Worm (Caenorhabditis elegans) whole organism, late embryonic: Measurements from ENCODE around the gene T24C4.10.

Experiments
- C08G9.2 ChIP-seq: sonication (generic microtip); optimal IDR thresholded peaks from 2 replicates; lab custom pipeline; 2016; ENCODE audit warnings: mild to moderate bottlenecking, missing genetic modification characterization, moderate library complexity, missing compliant biosample characterization
- T23F11.4 ChIP-seq: fragments of 200-800 bp; sonication (Bioruptor generic); optimal IDR thresholded peaks from 2 replicates; lab custom pipeline; 2018; ENCODE audit warnings: mild to moderate bottlenecking, missing genetic modification characterization, missing compliant biosample characterization
- ahr-1 ChIP-seq: sonication (generic microtip); optimal IDR thresholded peaks from 2 replicates; lab custom pipeline; 2016; ENCODE audit warnings: missing genetic modification characterization, missing compliant biosample characterization
- ama-1 ChIP-seq: fragments of 150-350 bp; optimal IDR thresholded peaks from 2 replicates; lab custom pipeline; 2014
- ceh-19 ChIP-seq: fragments of 200-800 bp; sonication (Bioruptor generic); optimal IDR thresholded peaks from 2 replicates; lab custom pipeline; 2018; ENCODE audit warnings: mild to moderate bottlenecking, missing genetic modification characterization, missing compliant biosample characterization
- ceh-2 ChIP-seq: sonication (generic microtip); optimal IDR thresholded peaks from 2 replicates; lab custom pipeline; 2016; ENCODE audit warnings: missing genotype, missing genetic modification characterization, missing compliant biosample characterization
- ceh-31 ChIP-seq: sonication (generic microtip); optimal IDR thresholded peaks from 2 replicates; lab custom pipeline; 2016; ENCODE audit warnings: missing genetic modification characterization, missing compliant biosample characterization
- ceh-48 ChIP-seq: sonication (generic microtip); optimal IDR thresholded peaks from 2 replicates; lab custom pipeline; 2016; ENCODE audit warnings: missing genetic modification characterization, inconsistent platforms, missing compliant biosample characterization
- ceh-6 ChIP-seq: fragments of 200-800 bp; sonication (Bioruptor generic); optimal IDR thresholded peaks from 2 replicates; lab custom pipeline; 2018; ENCODE audit warnings: mild to moderate bottlenecking, missing genetic modification characterization, missing compliant biosample characterization
- che-1 ChIP-seq: sonication (generic microtip); optimal IDR thresholded peaks from 2 replicates; lab custom pipeline; 2016; ENCODE audit warnings: mild to moderate bottlenecking, missing genetic modification characterization, missing compliant biosample characterization
- elt-2 ChIP-seq: sonication (generic microtip); optimal IDR thresholded peaks from 2 replicates; lab custom pipeline; 2016; ENCODE audit warnings: missing genetic modification reagents, missing genetic modification characterization, missing compliant biosample characterization
- fkh-6 ChIP-seq: sonication (generic microtip); optimal IDR thresholded peaks from 2 replicates; lab custom pipeline; 2016; ENCODE audit warnings: missing genetic modification characterization, missing compliant biosample characterization
- hlh-15 ChIP-seq: sonication (generic microtip); optimal IDR thresholded peaks from 2 replicates; lab custom pipeline; 2016; ENCODE audit warnings: missing genetic modification characterization, missing compliant biosample characterization
- hlh-8 ChIP-seq: sonication (generic microtip); optimal IDR thresholded peaks from 2 replicates; lab custom pipeline; 2016; ENCODE audit warnings: missing genotype, missing genetic modification characterization, missing compliant biosample characterization
- lim-6 ChIP-seq: sonication (generic microtip); optimal IDR thresholded peaks from 2 replicates; lab custom pipeline; 2016; ENCODE audit warnings: missing genetic modification characterization, missing compliant biosample characterization
- lin-11 ChIP-seq: fragments of 200-800 bp; sonication (Bioruptor generic); optimal IDR thresholded peaks from 2 replicates; lab custom pipeline; 2018; ENCODE audit warnings: mild to moderate bottlenecking, missing genetic modification characterization, missing compliant biosample characterization
- mec-3 ChIP-seq: sonication (generic microtip); optimal IDR thresholded peaks from 2 replicates; lab custom pipeline; 2016; ENCODE audit warnings: borderline replicate concordance, missing genetic modification characterization, missing compliant biosample characterization
- nfya-1 ChIP-seq: sonication (generic microtip); optimal IDR thresholded peaks from 2 replicates; lab custom pipeline; 2017; ENCODE audit warnings: missing genetic modification characterization, mild to moderate bottlenecking, missing compliant biosample characterization, antibody characterized with exemption, moderate library complexity
- nhr-11 ChIP-seq: fragments of 150-350 bp; optimal IDR thresholded peaks from 2 replicates; lab custom pipeline; 2014; ENCODE audit warnings: missing biosample characterization, missing genetic modification characterization
- nhr-232 ChIP-seq: sonication (generic microtip); optimal IDR thresholded peaks from 2 replicates; lab custom pipeline; 2016; ENCODE audit warnings: missing genetic modification characterization, missing compliant biosample characterization
- pag-3 ChIP-seq: sonication (generic microtip); optimal IDR thresholded peaks from 2 replicates; lab custom pipeline; 2016; ENCODE audit warnings: missing compliant biosample characterization, missing genetic modification characterization, borderline replicate concordance
- pax-1 ChIP-seq: fragments of 150-350 bp; optimal IDR thresholded peaks from 2 replicates; lab custom pipeline; 2014; ENCODE audit warnings: missing biosample characterization, missing genetic modification characterization
- pha-4 ChIP-seq: fragments of 150-350 bp; optimal IDR thresholded peaks from 2 replicates; lab custom pipeline; 2018; ENCODE audit warnings: missing biosample characterization, missing genetic modification reagents, missing genetic modification characterization
- pqm-1 ChIP-seq: sonication (generic microtip); optimal IDR thresholded peaks from 2 replicates; lab custom pipeline; 2016; ENCODE audit warnings: missing genetic modification characterization, missing compliant biosample characterization
- ref-2 ChIP-seq: sonication (generic microtip); optimal IDR thresholded peaks from 2 replicates; lab custom pipeline; 2016; ENCODE audit warnings: missing genetic modification characterization, missing compliant biosample characterization
- sdc-2 ChIP-seq: sonication (generic microtip); optimal IDR thresholded peaks from 2 replicates; lab custom pipeline; 2016; ENCODE audit warnings: missing genotype, missing genetic modification characterization, missing compliant biosample characterization
- sox-2 ChIP-seq: fragments of 200-800 bp; sonication (Bioruptor generic); IDR thresholded peaks from 2 replicates; pipeline ENCODE4 v1.3.6; 2022; ENCODE audit warnings: missing genetic modification reagents, missing genetic modification characterization, missing compliant biosample characterization
- sox-4 ChIP-seq: sonication (generic microtip); optimal IDR thresholded peaks from 2 replicates; lab custom pipeline; 2017; ENCODE audit warnings: mild to moderate bottlenecking, missing genetic modification characterization, inconsistent platforms, missing compliant biosample characterization
- syd-9 ChIP-seq: sonication (generic microtip); optimal IDR thresholded peaks from 2 replicates; lab custom pipeline; 2016; ENCODE audit warnings: mild to moderate bottlenecking, missing genetic modification characterization, moderate library complexity, missing compliant biosample characterization
- tbx-2 ChIP-seq: sonication (generic microtip); optimal IDR thresholded peaks from 2 replicates; lab custom pipeline; 2016; ENCODE audit warnings: missing genetic modification characterization, missing compliant biosample characterization
- tbx-7 ChIP-seq: sonication (generic microtip); optimal IDR thresholded peaks from 2 replicates; lab custom pipeline; 2016; ENCODE audit warnings: missing genotype, missing genetic modification characterization, missing compliant biosample characterization
- ttx-3 ChIP-seq: sonication (generic microtip); optimal IDR thresholded peaks from 2 replicates; lab custom pipeline; 2016; ENCODE audit warnings: missing genetic modification reagents, missing genetic modification characterization, missing compliant biosample characterization
- unc-3 ChIP-seq, 2 experiments: fragments of 200-800 bp in 1 of 2; sonication (Bioruptor generic) in 1 of 2; sonication (generic microtip) in 1 of 2; conservative IDR thresholded peaks in 1 of 2; optimal IDR thresholded peaks in 1 of 2; 2 replicates each; pipeline versions ENCODE4 v1.3.6 to Lab custom; 2016 to 2022; ENCODE audit warnings: missing compliant biosample characterization in 2 of 2, missing genetic modification characterization in 2 of 2, missing genetic modification reagents in 1 of 2
- unc-55 ChIP-seq: sonication (generic microtip); optimal IDR thresholded peaks from 2 replicates; lab custom pipeline; 2017; ENCODE audit warnings: missing biosample characterization, missing genetic modification reagents, missing genetic modification characterization
- zip-5 ChIP-seq: sonication (generic microtip); optimal IDR thresholded peaks from 2 replicates; lab custom pipeline; 2016; ENCODE audit warnings: missing genetic modification characterization, missing compliant biosample characterization

T24C4.10 gene

DNA sequence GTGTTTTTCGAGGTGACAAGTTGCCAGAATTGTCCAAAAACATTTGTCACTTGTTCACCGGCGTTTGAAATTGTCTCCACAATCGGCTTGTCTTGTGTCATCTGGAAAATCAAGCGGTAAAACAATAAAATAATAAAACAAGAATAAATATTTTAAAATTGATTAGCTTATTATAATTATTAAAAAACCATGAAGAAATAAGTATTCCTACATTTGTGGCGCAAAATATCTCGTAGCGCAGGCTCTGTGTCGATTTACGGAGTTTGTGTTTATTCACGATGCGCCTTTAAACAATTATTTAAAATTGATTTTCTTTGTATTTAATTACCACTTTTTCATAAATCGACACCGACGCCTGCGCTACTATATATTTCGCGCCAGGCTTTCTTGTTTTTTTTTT is 38.7 kb downstream of the T24C4.10 start, which contains the start of gene moma-1:
TSS of gene moma-1 (minus strand) at position 101 of the 400 bp plus-strand sequence.
- TF ChIP-seq unc-55 (no peak), ref-2 (tag; lab: Kevin White, UChicago) (no peak), pqm-1 (tag; lab: Kevin White, UChicago) (no peak), zip-5 (no peak), ceh-48 (tag; lab: Kevin White, UChicago) (no peak), nhr-11 (tag; lab: Kevin White, UChicago) (no peak), hlh-8 (tag; lab: Kevin White, UChicago) (no peak), T23F11.4 (no peak), tbx-7 (tag; lab: Kevin White, UChicago) (no peak), elt-2 (tag; lab: Kevin White, UChicago) (no peak), sdc-2 (tag; lab: Kevin White, UChicago) (no peak), che-1 (no peak), ama-1 (no peak), ceh-31 (tag; lab: Kevin White, UChicago) (no peak), ceh-6 (GFP tag; lab: Kevin White, UChicago) (no peak), mec-3 (tag; lab: Kevin White, UChicago) (no peak), pag-3 (tag; lab: Kevin White, UChicago) (no peak), sox-4 (tag; lab: Kevin White, UChicago) (no peak)

ce11 chrIII:845485-845884 is 45.6 kb downstream of the T24C4.10 start, which contains the start of gene K02F3.2:
Gene K02F3.2 (plus strand): TSS chrIII:845841.
- TF ChIP-seq pha-4 (tag; lab: Kevin White, UChicago) = no peak
- no peak for TF ChIP-seq ref-2 (tag; lab: Kevin White, UChicago)
- TF ChIP-seq pax-1 (tag; lab: Kevin White, UChicago) = peak; percentile 17
- no peak for TF ChIP-seq lin-11 (tag; lab: Kevin White, UChicago)
- peak; percentile 73 for TF ChIP-seq elt-2 (tag; lab: Kevin White, UChicago)
- TF ChIP-seq, all 69 proteins: peak for 2

- TF ChIP-seq elt-2 (tag; lab: Kevin White, UChicago) (no peak), T23F11.4 (no peak), unc-3 (GFP tag; conservative IDR thresholded peaks at IDR 0.05; lab: Robert Waterston, UW) (no peak), unc-3 (tag; optimal IDR thresholded peaks at IDR 0.05; lab: Kevin White, UChicago) (no peak), zip-5 (no peak), tbx-2 (tag; lab: Kevin White, UChicago) (no peak), ahr-1 (tag; lab: Kevin White, UChicago) (no peak), che-1 (no peak), ttx-3 (tag; lab: Kevin White, UChicago) (no peak), unc-55 (no peak), tbx-7 (tag; lab: Kevin White, UChicago) (no peak), fkh-6 (no peak), syd-9 (tag; lab: Kevin White, UChicago) (no peak), ceh-19 (GFP tag; lab: Kevin White, UChicago) (no peak), nhr-11 (tag; lab: Kevin White, UChicago) (no peak), sdc-2 (tag; lab: Kevin White, UChicago) (no peak)
Measured at ce11 chrIII:844577-844976, 46.5 kb downstream of the T24C4.10 start.

- TF ChIP-seq fkh-6 (peak; percentile 16), ttx-3 (tag; lab: Kevin White, UChicago) (no peak), ceh-2 (tag; lab: Kevin White, UChicago) (no peak), nhr-232 (tag; lab: Kevin White, UChicago) (no peak), nfya-1 (tag; lab: Kevin White, UChicago) (peak; percentile 31), nhr-11 (tag; lab: Kevin White, UChicago) (no peak), C08G9.2 (tag; lab: Kevin White, UChicago) (no peak), sox-2 (GFP tag; lab: Robert Waterston, UW) (no peak), hlh-15 (no peak), lim-6 (tag; lab: Kevin White, UChicago) (no peak)
Measured at ce11 chrIII:843999-844398, 47.0 kb downstream of the T24C4.10 start.
